Worm (Caenorhabditis elegans) whole organism, L4 larva: ENCODE data around the gene C18B2.4.

Source experiments
- F10B5.3 ChIP-seq: sonication (generic microtip); optimal IDR thresholded peaks from 2 replicates; lab custom pipeline; 2016; ENCODE audit warnings: mild to moderate bottlenecking, missing genetic modification characterization, missing compliant biosample characterization
- F26F4.8 ChIP-seq: fragments of 200-800 bp; sonication (Bioruptor generic); conservative IDR thresholded peaks from 2 replicates; pipeline ENCODE4 v1.3.6; 2022; ENCODE audit warnings: missing genetic modification characterization, missing compliant biosample characterization
- R02D3.7 ChIP-seq: fragments of 150-350 bp; sonication (generic microtip); optimal IDR thresholded peaks from 3 replicates; lab custom pipeline; 2014; ENCODE audit warnings: missing biosample characterization, missing genetic modification characterization
- T20F7.1 ChIP-seq: fragments of 200-800 bp; sonication (Bioruptor generic); optimal IDR thresholded peaks from 2 replicates; lab custom pipeline; 2018; ENCODE audit warnings: mild to moderate bottlenecking, missing genetic modification characterization, missing compliant biosample characterization
- T26A8.4 ChIP-seq: fragments of 200-800 bp; sonication (Bioruptor generic); IDR thresholded peaks from 2 replicates; pipeline ENCODE4 v1.3.6; 2022; ENCODE audit warnings: missing genetic modification characterization, missing compliant biosample characterization
- Y48G9A.11 ChIP-seq: fragments of 200-800 bp; sonication (Bioruptor generic); IDR thresholded peaks from 2 replicates; pipeline ENCODE4 v1.3.6; 2022; ENCODE audit warnings: missing genetic modification reagents, missing genetic modification characterization, missing compliant biosample characterization
- Y5F2A.4 ChIP-seq: fragments of 200-800 bp; sonication (Bioruptor generic); optimal IDR thresholded peaks from 2 replicates; lab custom pipeline; 2018; ENCODE audit warnings: mild to moderate bottlenecking, missing genetic modification characterization, missing compliant biosample characterization
- Y75B8A.6 ChIP-seq: fragments of 200-800 bp; sonication (Bioruptor generic); IDR thresholded peaks from 2 replicates; pipeline ENCODE4 v1.3.6; 2022; ENCODE audit warnings: missing genetic modification reagents, missing genetic modification characterization, missing compliant biosample characterization
- aha-1 ChIP-seq: fragments of 150-350 bp; peaks from one replicate; lab custom pipeline; 2014; ENCODE audit warnings: missing biosample characterization, missing genetic modification characterization
- arid-1 ChIP-seq: fragments of 200-800 bp; sonication (Bioruptor generic); conservative IDR thresholded peaks from 2 replicates; pipeline ENCODE4 v1.3.6; 2022; ENCODE audit warnings: missing genetic modification reagents, missing genetic modification characterization, missing compliant biosample characterization
- ceh-28 ChIP-seq: fragments of 150-350 bp; optimal IDR thresholded peaks from 2 replicates; lab custom pipeline; 2014; ENCODE audit warnings: missing biosample characterization, missing genetic modification reagents, missing genetic modification characterization
- ceh-82 ChIP-seq: sonication (generic microtip); optimal IDR thresholded peaks from 2 replicates; lab custom pipeline; 2017; ENCODE audit warnings: missing biosample characterization, missing genetic modification characterization
- ces-1 ChIP-seq: fragments of 150-350 bp; sonication (generic microtip); optimal IDR thresholded peaks from 4 replicates; lab custom pipeline; 2014; ENCODE audit warnings: missing biosample characterization, missing genetic modification reagents, missing genetic modification characterization
- ctbp-1 ChIP-seq: fragments of 200-800 bp; sonication (Bioruptor generic); IDR thresholded peaks from 2 replicates; pipeline ENCODE4 v1.3.6; 2022; ENCODE audit warnings: missing genetic modification reagents, missing genetic modification characterization, missing compliant biosample characterization
- dmd-6 ChIP-seq: fragments of 200-800 bp; sonication (Bioruptor generic); IDR thresholded peaks from 2 replicates; pipeline ENCODE4 v1.3.6; 2022; ENCODE audit warnings: missing genetic modification reagents, missing genetic modification characterization, missing compliant biosample characterization
- dmd-8 ChIP-seq: fragments of 200-800 bp; sonication (Bioruptor generic); IDR thresholded peaks from 2 replicates; pipeline ENCODE4 v1.3.6; 2022; ENCODE audit warnings: missing genetic modification characterization, missing compliant biosample characterization
- dve-1 ChIP-seq: sonication (generic microtip); optimal IDR thresholded peaks from 2 replicates; lab custom pipeline; 2017; ENCODE audit warnings: antibody characterized with exemption, mild to moderate bottlenecking, missing genetic modification characterization, missing compliant biosample characterization; ENCODE audit not compliant: insufficient read depth
- fos-1 ChIP-seq: fragments of 150-350 bp; optimal IDR thresholded peaks from 2 replicates; lab custom pipeline; 2014; ENCODE audit warnings: missing biosample characterization, missing genetic modification characterization
- gei-8 ChIP-seq: fragments of 200-800 bp; sonication (Bioruptor generic); optimal IDR thresholded peaks from 2 replicates; lab custom pipeline; 2018; ENCODE audit warnings: mild to moderate bottlenecking, missing genetic modification characterization, missing compliant biosample characterization
- hif-1 ChIP-seq, 2 experiments: sonication (generic microtip); optimal IDR thresholded peaks; 2 replicates each; lab custom pipeline; 2016 to 2017; ENCODE audit warnings: missing compliant biosample characterization in 2 of 2, missing genetic modification characterization in 2 of 2, missing genetic modification reagents in 2 of 2, missing genotype in 2 of 2, mild to moderate bottlenecking in 1 of 2
- hmg-1.1 ChIP-seq: fragments of 200-800 bp; sonication (Bioruptor generic); IDR thresholded peaks from 2 replicates; pipeline ENCODE4 v1.3.6; 2022; ENCODE audit warnings: missing genetic modification reagents, missing genetic modification characterization, missing compliant biosample characterization
- jun-1 ChIP-seq: fragments of 150-350 bp; optimal IDR thresholded peaks from 2 replicates; lab custom pipeline; 2014; ENCODE audit warnings: missing biosample characterization, missing genetic modification reagents, missing genetic modification characterization
- lim-7 ChIP-seq: fragments of 200-800 bp; sonication (Bioruptor generic); IDR thresholded peaks from 2 replicates; pipeline ENCODE4 v1.3.6; 2022; ENCODE audit warnings: missing genetic modification characterization, missing compliant biosample characterization
- lin-1 ChIP-seq: fragments of 200-800 bp; sonication (Bioruptor generic); IDR thresholded peaks from 2 replicates; pipeline ENCODE4 v1.3.6; 2022; ENCODE audit warnings: missing genetic modification reagents, missing genetic modification characterization, missing compliant biosample characterization
- lin-13 ChIP-seq: fragments of 150-350 bp; optimal IDR thresholded peaks from 2 replicates; lab custom pipeline; 2014; ENCODE audit warnings: missing biosample characterization, missing genetic modification reagents, missing genetic modification characterization
- lin-29 ChIP-seq: fragments of 200-800 bp; sonication (Bioruptor generic); IDR thresholded peaks from 2 replicates; pipeline ENCODE4 v1.3.6; 2022; ENCODE audit warnings: missing genetic modification reagents, missing genetic modification characterization, missing compliant biosample characterization
- lin-38 ChIP-seq: fragments of 200-800 bp; sonication (Bioruptor generic); IDR thresholded peaks from 2 replicates; pipeline ENCODE4 v1.3.6; 2022; ENCODE audit warnings: missing genetic modification reagents, missing genetic modification characterization, missing compliant biosample characterization
- lsy-2 ChIP-seq, 2 experiments: fragments of 150-350 bp in 1 of 2; sonication (generic microtip) in 1 of 2; optimal IDR thresholded peaks; 2 replicates each; lab custom pipeline; 2014 to 2017; ENCODE audit warnings: missing biosample characterization in 2 of 2, missing genetic modification characterization in 2 of 2
- madf-5 ChIP-seq, 2 experiments: fragments of 200-800 bp; sonication (Bioruptor generic); IDR thresholded peaks; 2 replicates each; pipeline ENCODE4 v1.3.6; 2022; ENCODE audit warnings: missing compliant biosample characterization in 2 of 2, missing genetic modification characterization in 2 of 2
- madf-9 ChIP-seq: fragments of 200-800 bp; sonication (Bioruptor generic); conservative IDR thresholded peaks from 2 replicates; pipeline ENCODE4 v1.3.6; 2022; ENCODE audit warnings: missing genetic modification reagents, missing genetic modification characterization, missing compliant biosample characterization
- mdt-29 ChIP-seq: fragments of 200-800 bp; sonication (Bioruptor generic); IDR thresholded peaks from 2 replicates; pipeline ENCODE4 v1.3.6; 2022; ENCODE audit warnings: missing genetic modification reagents, missing genetic modification characterization, missing compliant biosample characterization
- mxl-3 ChIP-seq: fragments of 200-800 bp; sonication (Bioruptor generic); optimal IDR thresholded peaks from 2 replicates; lab custom pipeline; 2018; ENCODE audit warnings: mild to moderate bottlenecking, missing genetic modification characterization, missing compliant biosample characterization
- nhr-10 ChIP-seq: fragments of 150-350 bp; optimal IDR thresholded peaks from 2 replicates; lab custom pipeline; 2014; ENCODE audit warnings: missing biosample characterization, missing genetic modification characterization
- nhr-102 ChIP-seq: sonication (generic microtip); optimal IDR thresholded peaks from 2 replicates; lab custom pipeline; 2016; ENCODE audit warnings: mild to moderate bottlenecking, missing genetic modification characterization, moderate library complexity, missing compliant biosample characterization
- nhr-41 ChIP-seq: fragments of 200-800 bp; sonication (Bioruptor generic); IDR thresholded peaks from 2 replicates; pipeline ENCODE4 v1.3.6; 2022; ENCODE audit warnings: missing genetic modification reagents, missing genetic modification characterization, missing compliant biosample characterization
- nhr-42 ChIP-seq: fragments of 200-800 bp; sonication (Bioruptor generic); IDR thresholded peaks from 2 replicates; pipeline ENCODE4 v1.3.6; 2022; ENCODE audit warnings: missing genetic modification characterization, missing compliant biosample characterization
- nhr-76 ChIP-seq: fragments of 150-350 bp; optimal IDR thresholded peaks from 2 replicates; lab custom pipeline; 2014; ENCODE audit warnings: missing biosample characterization, missing genetic modification characterization
- nhr-77 ChIP-seq: fragments of 150-350 bp; optimal IDR thresholded peaks from 2 replicates; lab custom pipeline; 2014; ENCODE audit warnings: missing biosample characterization, missing genetic modification characterization
- php-3 ChIP-seq: fragments of 200-800 bp; sonication (Bioruptor generic); IDR thresholded peaks from 2 replicates; pipeline ENCODE4 v1.3.6; 2022; ENCODE audit warnings: missing genetic modification reagents, missing genetic modification characterization, missing compliant biosample characterization
- pqm-1 ChIP-seq: sonication (generic microtip); optimal IDR thresholded peaks from 2 replicates; lab custom pipeline; 2017; ENCODE audit warnings: missing biosample characterization, missing genetic modification characterization
- rbr-2 ChIP-seq: sonication (generic microtip); optimal IDR thresholded peaks from 2 replicates; lab custom pipeline; 2016; ENCODE audit warnings: missing genotype, missing genetic modification characterization, missing compliant biosample characterization
- saeg-2 ChIP-seq: fragments of 200-800 bp; sonication (Bioruptor generic); IDR thresholded peaks from 2 replicates; pipeline ENCODE4 v1.3.6; 2022; ENCODE audit warnings: missing genetic modification reagents, missing genetic modification characterization, missing compliant biosample characterization
- sdz-12 ChIP-seq: fragments of 200-800 bp; sonication (Bioruptor generic); optimal IDR thresholded peaks from 2 replicates; lab custom pipeline; 2018; ENCODE audit warnings: mild to moderate bottlenecking, missing genetic modification characterization, missing compliant biosample characterization
- set-16 ChIP-seq: fragments of 200-800 bp; sonication (Bioruptor generic); IDR thresholded peaks from 2 replicates; pipeline ENCODE4 v1.3.6; 2022; ENCODE audit warnings: missing genetic modification reagents, missing genetic modification characterization, missing compliant biosample characterization
- skn-1 ChIP-seq: fragments of 150-350 bp; optimal IDR thresholded peaks from 2 replicates; lab custom pipeline; 2014; ENCODE audit warnings: missing biosample characterization, missing genetic modification characterization
- spr-3 ChIP-seq: fragments of 200-800 bp; sonication (Bioruptor generic); optimal IDR thresholded peaks from 2 replicates; lab custom pipeline; 2018; ENCODE audit warnings: mild to moderate bottlenecking, missing genetic modification characterization, missing compliant biosample characterization
- tag-97 ChIP-seq: fragments of 200-800 bp; sonication (Bioruptor generic); IDR thresholded peaks from 2 replicates; pipeline ENCODE4 v1.3.6; 2022; ENCODE audit warnings: missing genetic modification characterization, missing compliant biosample characterization
- unc-39 ChIP-seq: sonication (generic microtip); optimal IDR thresholded peaks from 2 replicates; lab custom pipeline; 2017; ENCODE audit warnings: missing biosample characterization, missing genetic modification characterization
- unc-62 ChIP-seq, 3 experiments: fragments of 150-350 bp in 1 of 3; sonication (generic microtip); optimal IDR thresholded peaks in 2 of 3; peaks in 1 of 3; 1 replicate in 1 of 3; 2 replicates in 2 of 3; lab custom pipeline; 2014 to 2017; ENCODE audit warnings: missing biosample characterization in 3 of 3, missing genetic modification characterization in 3 of 3, missing genetic modification reagents in 3 of 3, missing genotype in 1 of 3
- zag-1 ChIP-seq: fragments of 150-350 bp; optimal IDR thresholded peaks from 2 replicates; lab custom pipeline; 2014; ENCODE audit warnings: missing biosample characterization, missing genetic modification characterization
- zip-11 ChIP-seq: fragments of 200-800 bp; sonication (Bioruptor generic); IDR thresholded peaks from 2 replicates; pipeline ENCODE4 v1.3.6; 2022; ENCODE audit warnings: missing genetic modification characterization, missing compliant biosample characterization
- zip-2 ChIP-seq: fragments of 150-350 bp; optimal IDR thresholded peaks from 2 replicates; lab custom pipeline; 2014; ENCODE audit warnings: missing biosample characterization, missing genetic modification characterization

Gene C18B2.4

DNA sequence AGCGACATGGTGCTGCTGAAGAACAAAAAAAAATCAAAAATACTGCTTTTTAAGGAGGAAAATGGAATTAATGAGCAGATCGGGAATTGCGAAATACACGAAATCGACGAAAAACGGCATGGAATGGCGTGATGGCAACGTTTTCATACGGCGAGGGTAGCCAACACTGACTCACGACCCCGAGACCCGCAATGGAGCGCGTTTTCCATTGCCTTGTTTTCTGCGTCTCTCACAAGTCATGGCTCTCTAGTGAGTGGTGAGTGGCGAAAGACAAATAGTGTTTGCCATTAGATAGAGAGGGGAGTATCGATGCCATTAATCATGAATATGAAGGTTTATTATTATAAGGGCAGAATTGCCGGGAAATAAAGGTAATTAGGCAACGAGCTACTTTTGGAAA, at the start of gene C18B2.4:
Gene C18B2.4, minus strand, starts transcription at position 15 of the 400 bp plus-strand sequence.
- TF ChIP-seq F26F4.8 (GFP tag; lab: Robert Waterston, UW), result no peak
- TF ChIP-seq tag-97 (GFP tag; lab: Robert Waterston, UW), result no peak
- TF ChIP-seq nhr-10, result no peak
- no peak for TF ChIP-seq mdt-29 (GFP tag; lab: Robert Waterston, UW)
- TF ChIP-seq gei-8 (GFP tag; lab: Kevin White, UChicago), result no peak
- peak; percentile 83 for TF ChIP-seq hmg-1.1 (GFP tag; lab: Robert Waterston, UW)
- no peak for TF ChIP-seq ces-1 (GFP tag; lab: Kevin White, UChicago)
- TF ChIP-seq zag-1 (tag; lab: Kevin White, UChicago), result no peak
- TF ChIP-seq lsy-2 (tag; optimal IDR thresholded peaks at IDR 0.05; lab: Kevin White, UChicago), result peak; percentile 24 to 80
- TF ChIP-seq madf-5 (GFP tag; IDR thresholded peaks at IDR 0.05; lab: Robert Waterston, UW), result no peak
- TF ChIP-seq unc-62 (GFP tag; optimal IDR thresholded peaks at IDR 0.05 in 1 of 2; lab: Kevin White, UChicago), result peak in 1 of 2 experiments; percentile 53
- no peak for TF ChIP-seq unc-62 (tag; optimal IDR thresholded peaks at IDR 0.05; lab: Kevin White, UChicago)
- TF ChIP-seq T26A8.4 (GFP tag; lab: Robert Waterston, UW), result 0 out of 2 replicates have a peak, but pooled peaks have one; percentile 32
- peak in 1 of 2 experiments; percentile 66 for TF ChIP-seq hif-1 (tag; optimal IDR thresholded peaks at IDR 0.05; lab: Kevin White, UChicago)
- TF ChIP-seq mxl-3, result peak; percentile 95
- TF ChIP-seq sdz-12 (GFP tag; lab: Kevin White, UChicago), result no peak
- TF ChIP-seq spr-3 (GFP tag; lab: Kevin White, UChicago), result no peak
- peak; percentile 75 for TF ChIP-seq dmd-6
- 0 out of 2 replicates have a peak, but pooled peaks have one; percentile 19 for TF ChIP-seq madf-9
- TF ChIP-seq Y5F2A.4 (GFP tag; lab: Kevin White, UChicago), result no peak
- TF ChIP-seq set-16, result peak; percentile 28; the same call in 1 of the 2 replicates
- peak; percentile 53; the same call in 1 of the 2 replicates for TF ChIP-seq lin-1 (GFP tag; lab: Robert Waterston, UW)
- TF ChIP-seq php-3 (GFP tag; lab: Robert Waterston, UW), result no peak
- no peak for TF ChIP-seq zip-2
- no peak for TF ChIP-seq lim-7 (GFP tag; lab: Robert Waterston, UW)
- TF ChIP-seq lin-13 (GFP tag; lab: Kevin White, UChicago), result peak; percentile 66
- TF ChIP-seq F10B5.3 (tag; lab: Kevin White, UChicago), result no peak
- no peak for TF ChIP-seq R02D3.7 (tag; lab: Kevin White, UChicago)
- peak; percentile 65; the same call in 1 of the 2 replicates for TF ChIP-seq ctbp-1 (GFP tag; lab: Robert Waterston, UW)
- TF ChIP-seq unc-39, result no peak
- no peak for TF ChIP-seq jun-1
- TF ChIP-seq nhr-77, result peak; percentile 66
- 0 out of 2 replicates have a peak, but pooled peaks have one; percentile 7 for TF ChIP-seq arid-1
- no peak for TF ChIP-seq zip-11 (GFP tag; lab: Robert Waterston, UW)
- peak; percentile 62 for TF ChIP-seq pqm-1 (tag; lab: Kevin White, UChicago)
- TF ChIP-seq Y75B8A.6 (GFP tag; lab: Robert Waterston, UW), result no peak
- peak; percentile 86 for TF ChIP-seq lin-38
- TF ChIP-seq lin-29 (GFP tag; lab: Robert Waterston, UW), result no peak
- TF ChIP-seq saeg-2 (GFP tag; lab: Robert Waterston, UW), result no peak
- TF ChIP-seq dve-1 (tag; lab: Kevin White, UChicago), result peak; percentile 79
- TF ChIP-seq rbr-2 (tag; lab: Kevin White, UChicago), result peak; percentile 67
- TF ChIP-seq dmd-8 (GFP tag; lab: Robert Waterston, UW), result no peak
- no peak for TF ChIP-seq fos-1
- TF ChIP-seq nhr-102 (tag; lab: Kevin White, UChicago), result peak; percentile 12
- TF ChIP-seq skn-1 (tag; lab: Kevin White, UChicago), result no peak
- TF ChIP-seq Y48G9A.11 (GFP tag; lab: Robert Waterston, UW), result no peak
- TF ChIP-seq nhr-76 (tag; lab: Kevin White, UChicago), result no peak
- no peak for TF ChIP-seq T20F7.1 (GFP tag; lab: Kevin White, UChicago)
- TF ChIP-seq nhr-41 (GFP tag; lab: Robert Waterston, UW), result no peak
- TF ChIP-seq ceh-82 (tag; lab: Kevin White, UChicago), result no peak
- TF ChIP-seq ceh-28 (tag; lab: Kevin White, UChicago), result no peak
- TF ChIP-seq nhr-42 (GFP tag; lab: Robert Waterston, UW), result no peak
- TF ChIP-seq aha-1 (tag; lab: Kevin White, UChicago), result peak; percentile 98
